Worm (Caenorhabditis elegans): ENCODE results near the gene ckc-1.

- no peak for TF ChIP-seq elt-3 (tag; optimal IDR thresholded peaks at IDR 0.05)
- TF ChIP-seq lin-11 (tag; optimal IDR thresholded peaks at IDR 0.05) = no peak
- TF ChIP-seq C34F6.9 (tag; optimal IDR thresholded peaks at IDR 0.05) = no peak
- TF ChIP-seq ceh-16 (tag; optimal IDR thresholded peaks at IDR 0.05) = no peak
- no peak for TF ChIP-seq ama-1 (optimal IDR thresholded peaks at IDR 0.05)
These were observed 39.1 kb upstream of the ckc-1 start, which contains the start of gene gyg-1 for ce11 chrX:3537335-3537734.
